Worm (Caenorhabditis elegans): ENCODE data around the gene F26F4.5.
A peak's percentile ranks its signal among the peaks of the same experiment; 100 is the strongest.

F26F4.5 gene

DNA sequence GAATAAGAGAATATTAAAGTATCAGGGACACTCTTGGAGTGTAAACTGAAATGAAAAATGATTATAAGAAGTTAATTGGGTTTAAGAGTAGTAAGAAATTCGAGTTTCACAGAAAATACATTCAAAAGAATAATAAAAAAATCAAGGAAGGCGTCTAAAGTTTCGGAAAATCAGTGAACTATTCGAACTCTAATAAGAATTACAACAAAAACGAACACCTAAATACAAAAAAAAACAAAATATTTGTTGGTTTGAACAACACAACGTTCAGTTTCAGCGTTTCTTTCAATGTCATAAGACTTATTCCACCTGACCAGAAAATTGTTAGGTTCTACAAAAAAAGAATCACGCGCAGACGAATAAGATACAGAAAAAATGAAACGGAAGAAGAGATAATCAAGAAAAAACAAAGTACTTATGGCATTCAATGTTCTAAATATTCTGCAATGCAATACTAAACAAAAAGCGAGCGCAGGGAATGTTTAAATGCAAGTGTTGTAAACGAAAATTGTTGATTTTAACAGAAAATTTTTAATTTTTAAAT, 8.1 kb upstream of the F26F4.5 start, which contains the start of gene nhl-2:
Gene nhl-2, minus strand, starts transcription at position 51 of the 544 bp plus-strand sequence.
- TF ChIP-seq snpc-4 (tag; optimal IDR thresholded peaks at IDR 0.05): no peak
- no peak for TF ChIP-seq nhr-6 (tag; optimal IDR thresholded peaks at IDR 0.05)
- no peak for TF ChIP-seq lin-13 (GFP tag; optimal IDR thresholded peaks at IDR 0.05)
- TF ChIP-seq aly-2 (tag; optimal IDR thresholded peaks at IDR 0.05): no peak
- no peak for TF ChIP-seq blmp-1 (tag; optimal IDR thresholded peaks at IDR 0.05; ENCODE audit: insufficient read depth)

DNA sequence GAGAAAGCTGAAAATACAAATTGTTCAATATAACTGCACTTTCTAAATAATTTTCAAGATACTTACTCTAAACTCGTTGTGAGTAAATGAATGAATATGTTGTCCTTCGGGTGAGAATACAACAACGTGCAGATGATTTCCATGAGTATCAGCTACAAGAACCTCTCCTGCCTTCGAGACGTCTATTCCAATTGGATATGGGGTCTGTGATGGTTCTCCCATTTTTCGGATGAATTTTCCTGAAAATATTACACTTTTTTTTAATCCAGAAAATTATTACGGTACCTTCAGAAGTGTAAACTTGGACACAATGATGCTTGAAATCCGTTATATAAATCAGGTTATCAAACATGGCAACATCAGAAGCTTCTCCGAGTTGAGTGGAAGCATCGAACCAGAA, 4.3 kb upstream of the F26F4.5 start:
- TF ChIP-seq ztf-4 (tag; optimal IDR thresholded peaks at IDR 0.05) (no peak), unc-39 (tag; optimal IDR thresholded peaks at IDR 0.05) (no peak), unc-55 (GFP tag; optimal IDR thresholded peaks at IDR 0.05) (no peak), ZK546.5 (tag; optimal IDR thresholded peaks at IDR 0.05) (no peak), aly-2 (tag; optimal IDR thresholded peaks at IDR 0.05) (no peak), ama-1 (optimal IDR thresholded peaks at IDR 0.05) (no peak), nhr-129 (tag; optimal IDR thresholded peaks at IDR 0.05) (no peak), nhr-6 (tag; optimal IDR thresholded peaks at IDR 0.05) (no peak), Y55F3AM.14 (GFP tag; optimal IDR thresholded peaks at IDR 0.05) (no peak), alr-1 (tag; optimal IDR thresholded peaks at IDR 0.05) (no peak), nhr-10 (tag; optimal IDR thresholded peaks at IDR 0.05) (no peak), ztf-1 (GFP tag; conservative IDR thresholded peaks at IDR 0.05) (no peak), snpc-4 (tag; optimal IDR thresholded peaks at IDR 0.05) (no peak)

DNA sequence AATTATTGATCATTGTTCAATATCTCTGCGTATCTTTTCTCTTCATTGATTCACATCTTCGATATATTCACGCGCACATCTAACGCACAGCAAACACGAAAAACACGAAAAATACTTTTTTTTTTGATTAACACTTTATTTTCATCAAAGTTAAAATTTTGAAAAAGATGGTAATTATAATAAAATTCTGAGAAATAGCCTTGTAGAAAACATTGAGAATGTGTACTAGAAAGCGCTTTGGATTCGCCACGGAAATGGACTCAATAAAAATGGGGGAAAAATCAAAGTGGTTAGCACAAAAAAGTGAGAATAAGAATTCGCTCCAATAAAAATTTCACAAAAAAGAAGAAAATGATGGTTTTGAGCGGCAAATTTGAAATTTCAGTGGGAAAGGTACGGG, 2.5 kb upstream of the F26F4.5 start, which contains the start of gene F26F4.6:
Gene F26F4.6, minus strand, starts transcription at position 101 of the 400 bp plus-strand sequence.
- no peak for TF ChIP-seq gmeb-1 (tag; optimal IDR thresholded peaks at IDR 0.05)
- no peak for TF ChIP-seq nhr-11 (tag; optimal IDR thresholded peaks at IDR 0.05)
- no peak for TF ChIP-seq ceh-16 (tag; optimal IDR thresholded peaks at IDR 0.05)
- TF ChIP-seq nhr-10 (tag; optimal IDR thresholded peaks at IDR 0.05): no peak
- no peak for TF ChIP-seq nhr-23 (tag; optimal IDR thresholded peaks at IDR 0.05)
- TF ChIP-seq ztf-4 (tag; optimal IDR thresholded peaks at IDR 0.05): no peak
- TF ChIP-seq elt-1 (tag; optimal IDR thresholded peaks at IDR 0.05): no peak
- TF ChIP-seq ztf-11 (tag; optimal IDR thresholded peaks at IDR 0.05): no peak
- no peak for TF ChIP-seq lsy-2 (tag; optimal IDR thresholded peaks at IDR 0.05)
- no peak for TF ChIP-seq alr-1 (tag; optimal IDR thresholded peaks at IDR 0.05)

DNA sequence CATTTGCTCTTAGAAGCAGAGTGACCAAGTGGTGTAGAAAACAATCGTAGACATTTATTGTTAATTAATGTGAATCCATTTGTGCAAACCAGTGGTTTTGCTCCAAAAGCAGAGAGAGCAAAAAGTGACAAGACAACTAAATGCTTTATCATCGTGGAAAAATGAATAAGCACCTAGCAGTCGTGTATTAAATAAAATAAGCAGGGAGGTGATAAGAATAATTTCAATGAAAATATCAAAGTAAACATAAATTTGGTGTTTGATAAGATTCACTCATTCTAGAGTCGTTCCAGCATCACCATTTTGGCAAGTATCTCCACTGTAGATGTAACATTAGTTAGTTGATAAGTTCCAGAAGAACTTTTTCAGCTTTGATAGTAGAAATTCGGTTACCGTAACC, 3.8 kb downstream of the F26F4.5 start, which contains the start of gene clec-6:
Gene clec-6, minus strand, starts transcription at position 154 of the 400 bp plus-strand sequence.
- no peak for TF ChIP-seq aly-2 (tag; optimal IDR thresholded peaks at IDR 0.05)
- peak; percentile 84 for TF ChIP-seq fos-1 (tag; optimal IDR thresholded peaks at IDR 0.05)
- TF ChIP-seq F13H6.1 (tag; optimal IDR thresholded peaks at IDR 0.05): no peak
- TF ChIP-seq nhr-129 (tag; optimal IDR thresholded peaks at IDR 0.05): no peak
- no peak for TF ChIP-seq alr-1 (tag; optimal IDR thresholded peaks at IDR 0.05)

DNA sequence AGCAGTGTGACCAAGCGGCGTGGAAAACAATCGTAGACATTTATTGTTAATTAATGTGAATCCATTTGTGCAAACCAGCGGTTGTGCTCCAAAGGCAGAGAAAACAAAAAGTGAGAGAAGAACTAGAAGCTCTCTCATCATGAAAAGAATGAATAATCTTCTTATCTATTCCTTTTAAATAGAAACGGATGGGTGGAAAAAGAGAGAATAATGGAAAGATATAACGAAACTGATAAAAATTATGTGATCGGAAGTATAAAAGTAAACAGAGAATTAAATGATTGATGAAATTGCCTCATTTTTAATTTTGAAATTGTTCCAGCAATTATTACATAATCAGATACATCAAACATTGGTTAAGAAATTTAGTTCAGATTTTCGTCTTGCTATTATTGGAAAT, 7.6 kb downstream of the F26F4.5 start, which contains the start of gene clec-5:
Gene clec-5, minus strand, starts transcription at position 178 of the 400 bp plus-strand sequence.
- TF ChIP-seq sem-4 (tag; optimal IDR thresholded peaks at IDR 0.05) (no peak), fos-1 (tag; optimal IDR thresholded peaks at IDR 0.05) (peak; percentile 77), alr-1 (tag; optimal IDR thresholded peaks at IDR 0.05) (no peak)

DNA sequence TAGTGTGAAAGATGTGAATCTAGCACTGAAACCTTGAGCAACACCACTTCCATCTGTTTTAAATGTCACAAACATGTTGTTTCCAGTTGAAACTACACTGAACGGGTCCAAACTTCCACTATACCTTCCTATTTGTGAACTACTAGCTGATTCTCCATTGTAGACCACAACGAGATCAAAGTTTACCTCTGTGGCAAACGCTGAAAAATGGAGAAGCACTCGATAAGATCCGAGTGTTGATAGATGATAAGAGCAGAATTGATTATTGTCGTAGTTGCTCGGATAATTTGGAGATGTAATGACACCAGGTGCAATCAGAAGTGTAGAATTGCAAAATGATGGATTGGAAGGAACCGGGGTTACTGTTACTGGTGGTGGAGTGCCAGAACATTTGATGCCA, 9.1 kb downstream of the F26F4.5 start:
- TF ChIP-seq fos-1 (tag; optimal IDR thresholded peaks at IDR 0.05): peak; percentile 24
- no peak for TF ChIP-seq lin-11 (tag; optimal IDR thresholded peaks at IDR 0.05)
- TF ChIP-seq nhr-11 (tag; optimal IDR thresholded peaks at IDR 0.05): no peak

DNA sequence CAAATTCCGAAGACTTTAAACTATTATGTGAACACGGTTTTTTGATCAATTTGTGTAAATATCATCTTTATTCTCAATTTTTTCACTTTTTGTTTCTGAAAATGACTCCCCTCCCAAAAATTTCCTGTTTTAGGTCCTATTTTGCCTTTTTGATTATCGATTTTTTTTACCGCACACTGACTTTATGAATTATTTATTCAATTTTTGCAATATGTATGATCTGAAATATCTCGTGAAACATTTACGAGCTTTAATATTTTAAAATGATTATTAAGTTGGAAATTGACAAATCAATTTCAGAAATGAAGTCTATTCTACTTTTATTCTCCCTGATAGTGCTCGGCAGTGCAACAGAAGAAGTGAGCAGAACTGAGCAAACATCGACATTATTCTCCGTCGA, 11.6 kb downstream of the F26F4.5 start, which contains the start of gene C35D10.1:
Gene C35D10.1, plus strand, starts transcription at position 301 of the 400 bp plus-strand sequence.
- TF ChIP-seq fos-1 (tag; optimal IDR thresholded peaks at IDR 0.05): no peak
- TF ChIP-seq elt-3 (tag; optimal IDR thresholded peaks at IDR 0.05): no peak
- TF ChIP-seq egl-27 (tag; optimal IDR thresholded peaks at IDR 0.05): no peak
- no peak for TF ChIP-seq peb-1 (tag; optimal IDR thresholded peaks at IDR 0.05)
